Worm (Caenorhabditis elegans) whole organism, L3 larva: ENCODE data around the gene Y56A3A.28.

ENCODE experiments used
- R02D3.7 ChIP-seq: fragments of 150-350 bp; optimal IDR thresholded peaks from 2 replicates; lab custom pipeline; 2014; ENCODE audit warnings: missing biosample characterization, missing genetic modification characterization
- ZK546.5 ChIP-seq: sonication (generic microtip); optimal IDR thresholded peaks from 2 replicates; lab custom pipeline; 2017; ENCODE audit warnings: missing biosample characterization, missing genetic modification characterization
- aly-2 ChIP-seq: fragments of 150-350 bp; optimal IDR thresholded peaks from 2 replicates; lab custom pipeline; 2014; ENCODE audit warnings: missing biosample characterization, missing genetic modification characterization
- ama-1 ChIP-seq: fragments of 150-350 bp; optimal IDR thresholded peaks from 2 replicates; lab custom pipeline; 2018
- ceh-16 ChIP-seq: sonication (generic microtip); optimal IDR thresholded peaks from 2 replicates; lab custom pipeline; 2017; ENCODE audit warnings: missing biosample characterization, missing genetic modification characterization
- ceh-28 ChIP-seq: fragments of 150-350 bp; optimal IDR thresholded peaks from 2 replicates; lab custom pipeline; 2014; ENCODE audit warnings: missing biosample characterization, missing genetic modification reagents, missing genetic modification characterization
- daf-12 ChIP-seq: fragments of 150-350 bp; optimal IDR thresholded peaks from 2 replicates; lab custom pipeline; 2014; ENCODE audit warnings: missing biosample characterization, missing genetic modification reagents, missing genetic modification characterization
- egl-27 ChIP-seq: sonication (generic microtip); optimal IDR thresholded peaks from 4 replicates; lab custom pipeline; 2017; ENCODE audit warnings: missing biosample characterization, missing genetic modification reagents, missing genetic modification characterization
- egl-5 ChIP-seq: fragments of 150-350 bp; optimal IDR thresholded peaks from 2 replicates; lab custom pipeline; 2017; ENCODE audit warnings: missing biosample characterization, missing genetic modification reagents, missing genetic modification characterization, inconsistent platforms
- elt-3 ChIP-seq, 3 experiments: fragments of 150-350 bp in 1 of 3; sonication (generic microtip) in 2 of 3; optimal IDR thresholded peaks; 2 replicates in 2 of 3; 4 replicates in 1 of 3; lab custom pipeline; 2014 to 2017; ENCODE audit warnings: missing biosample characterization in 3 of 3, missing genetic modification characterization in 3 of 3
- fkh-10 ChIP-seq: sonication (generic microtip); optimal IDR thresholded peaks from 2 replicates; lab custom pipeline; 2017; ENCODE audit warnings: missing biosample characterization, missing genetic modification reagents, missing genetic modification characterization
- fkh-2 ChIP-seq: fragments of 150-350 bp; optimal IDR thresholded peaks from 2 replicates; lab custom pipeline; 2014; ENCODE audit warnings: missing biosample characterization, missing genetic modification reagents, missing genetic modification characterization
- lin-15B ChIP-seq: fragments of 150-350 bp; optimal IDR thresholded peaks from 2 replicates; lab custom pipeline; 2014; ENCODE audit warnings: missing biosample characterization, missing genetic modification characterization
- lin-39 ChIP-seq: fragments of 150-350 bp; optimal IDR thresholded peaks from 2 replicates; lab custom pipeline; 2018; ENCODE audit warnings: missing biosample characterization, missing genetic modification reagents, missing genetic modification characterization
- lsy-12 ChIP-seq: sonication (generic microtip); optimal IDR thresholded peaks from 2 replicates; lab custom pipeline; 2016; ENCODE audit warnings: mild to moderate bottlenecking, missing genetic modification characterization, missing compliant biosample characterization
- mdl-1 ChIP-seq: fragments of 150-350 bp; optimal IDR thresholded peaks from 2 replicates; lab custom pipeline; 2014; ENCODE audit warnings: missing biosample characterization, missing genetic modification characterization
- nfya-1 ChIP-seq: sonication (generic microtip); optimal IDR thresholded peaks from 2 replicates; lab custom pipeline; 2017; ENCODE audit warnings: missing genetic modification characterization, mild to moderate bottlenecking, missing compliant biosample characterization, antibody characterized with exemption, moderate library complexity; ENCODE audit not compliant: insufficient read depth
- nhr-11 ChIP-seq: fragments of 150-350 bp; optimal IDR thresholded peaks from 2 replicates; lab custom pipeline; 2014; ENCODE audit warnings: missing biosample characterization, missing genetic modification characterization
- nhr-12 ChIP-seq: fragments of 150-350 bp; optimal IDR thresholded peaks from 2 replicates; lab custom pipeline; 2014; ENCODE audit warnings: missing biosample characterization, missing genetic modification characterization
- nhr-23 ChIP-seq: fragments of 150-350 bp; optimal IDR thresholded peaks from 2 replicates; lab custom pipeline; 2014; ENCODE audit warnings: missing biosample characterization, missing genetic modification reagents, missing genetic modification characterization
- nhr-25 ChIP-seq: sonication (generic microtip); optimal IDR thresholded peaks from 2 replicates; lab custom pipeline; 2017; ENCODE audit warnings: missing biosample characterization, missing genetic modification characterization
- nhr-28 ChIP-seq: fragments of 150-350 bp; optimal IDR thresholded peaks from 2 replicates; lab custom pipeline; 2014; ENCODE audit warnings: missing biosample characterization, missing genetic modification characterization
- nhr-67 ChIP-seq: fragments of 150-350 bp; optimal IDR thresholded peaks from 2 replicates; lab custom pipeline; 2014; ENCODE audit warnings: missing biosample characterization, missing genetic modification characterization
- nhr-76 ChIP-seq: fragments of 150-350 bp; sonication (generic microtip); optimal IDR thresholded peaks from 5 replicates; lab custom pipeline; 2014; ENCODE audit warnings: missing biosample characterization, missing genetic modification characterization
- pha-4 ChIP-seq: fragments of 150-350 bp; optimal IDR thresholded peaks from 2 replicates; lab custom pipeline; 2014; ENCODE audit warnings: missing biosample characterization, missing genetic modification reagents, missing genetic modification characterization
- snpc-4 ChIP-seq: fragments of 150-350 bp; optimal IDR thresholded peaks from 2 replicates; lab custom pipeline; 2014; ENCODE audit warnings: missing biosample characterization, missing genetic modification characterization
- tbx-2 ChIP-seq: sonication (generic microtip); optimal IDR thresholded peaks from 2 replicates; lab custom pipeline; 2016; ENCODE audit warnings: mild to moderate bottlenecking, missing genetic modification characterization, missing compliant biosample characterization
- unc-39 ChIP-seq: sonication (generic microtip); optimal IDR thresholded peaks from 4 replicates; lab custom pipeline; 2017; ENCODE audit warnings: missing biosample characterization, missing genetic modification characterization
- unc-62 ChIP-seq: fragments of 150-350 bp; sonication (generic microtip); optimal IDR thresholded peaks from 4 replicates; lab custom pipeline; 2014; ENCODE audit warnings: missing biosample characterization, missing genetic modification reagents, missing genetic modification characterization
- ztf-11 ChIP-seq: fragments of 150-350 bp; optimal IDR thresholded peaks from 2 replicates; lab custom pipeline; 2014; ENCODE audit warnings: missing biosample characterization, missing genetic modification characterization
- ztf-4 ChIP-seq: fragments of 150-350 bp; optimal IDR thresholded peaks from 2 replicates; lab custom pipeline; 2014; ENCODE audit warnings: missing biosample characterization, missing genetic modification characterization

Gene Y56A3A.28

DNA sequence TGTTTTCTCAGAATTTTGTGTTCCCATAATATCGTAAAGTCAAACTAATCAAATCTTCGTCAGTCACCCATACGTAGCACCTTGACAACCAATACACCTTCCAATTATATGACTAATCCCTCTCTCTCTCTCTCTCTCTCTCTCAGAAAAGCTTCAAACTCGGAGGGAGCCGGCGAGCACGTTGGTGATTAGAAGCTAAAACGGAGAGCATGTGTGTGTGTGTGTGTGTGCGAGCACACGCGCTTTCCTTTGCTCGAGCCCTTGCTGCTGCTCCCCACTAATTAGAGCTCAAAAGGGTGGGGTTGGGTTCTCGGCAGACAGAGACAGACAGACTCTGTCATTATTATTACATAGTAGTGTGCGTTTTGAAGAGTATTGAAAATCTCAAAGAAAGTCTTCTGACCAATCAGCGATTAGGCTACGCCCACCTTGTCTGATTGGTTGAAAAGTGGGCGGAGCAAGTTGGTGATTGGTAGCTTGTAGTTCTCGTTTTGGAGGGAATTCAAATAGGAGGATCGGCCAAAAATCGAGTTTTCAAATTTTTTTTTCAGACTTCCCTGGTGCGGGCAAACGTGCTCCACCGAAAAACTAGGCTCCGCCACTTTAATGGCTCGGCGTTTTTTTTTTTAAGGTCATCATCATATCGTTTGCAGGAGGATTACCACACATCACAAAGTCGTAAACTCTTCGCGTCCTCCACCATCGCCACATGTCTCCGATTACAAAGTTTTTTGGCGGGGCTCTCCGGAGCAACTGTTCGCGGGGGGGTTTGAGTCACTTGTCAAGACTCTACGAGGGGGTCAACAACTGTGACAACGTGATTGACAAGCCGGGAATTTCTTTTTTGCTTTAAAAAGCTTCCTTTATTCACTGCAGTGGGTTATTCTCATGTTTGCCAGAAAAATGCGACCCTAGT lies 35.9 kb downstream of the Y56A3A.28 start:
- TF ChIP-seq nfya-1 (tag; lab: Kevin White, UChicago), result peak; percentile 99
- TF ChIP-seq egl-5 (tag; lab: Kevin White, UChicago), result no peak
- TF ChIP-seq lin-15B (tag; lab: Kevin White, UChicago), result peak; percentile 47

DNA sequence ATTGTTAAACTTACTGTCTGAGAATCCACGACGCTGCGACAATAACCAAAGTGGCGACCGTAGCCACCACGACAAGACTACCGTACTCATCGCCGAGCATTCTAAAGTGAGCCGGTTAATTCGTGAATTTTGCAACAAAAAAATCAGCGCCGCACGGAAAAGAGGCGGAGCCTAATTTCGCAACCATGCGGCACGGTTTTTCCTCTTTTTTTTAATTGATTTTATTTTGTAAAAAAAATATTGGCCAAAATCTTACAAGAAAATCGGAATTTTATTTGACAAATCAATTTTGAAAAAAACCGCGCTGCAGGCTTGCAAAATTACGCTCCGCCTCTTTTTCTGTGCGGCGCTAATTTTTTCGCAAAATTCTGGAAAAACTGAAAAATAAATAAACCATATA lies 37.6 kb downstream of the Y56A3A.28 start, which contains the start of gene dolk-1:
TSS of gene dolk-1 (minus strand) at position 101 of the 400 bp plus-strand sequence.
- TF ChIP-seq egl-5 (tag; lab: Kevin White, UChicago) (no peak), fkh-10 (no peak), pha-4 (tag; lab: Kevin White, UChicago) (no peak), nhr-67 (no peak), unc-62 (GFP tag; lab: Kevin White, UChicago) (no peak), nhr-25 (no peak), tbx-2 (no peak), unc-39 (tag; lab: Kevin White, UChicago) (no peak), daf-12 (tag; lab: Kevin White, UChicago) (no peak), egl-27 (tag; lab: Kevin White, UChicago) (no peak), nfya-1 (tag; lab: Kevin White, UChicago) (no peak), elt-3 (tag; optimal IDR thresholded peaks at IDR 0.05; lab: Kevin White, UChicago) (no peak), fkh-2 (tag; lab: Kevin White, UChicago) (no peak), R02D3.7 (tag; lab: Kevin White, UChicago) (no peak), ztf-4 (no peak), mdl-1 (tag; lab: Kevin White, UChicago) (no peak)

DNA sequence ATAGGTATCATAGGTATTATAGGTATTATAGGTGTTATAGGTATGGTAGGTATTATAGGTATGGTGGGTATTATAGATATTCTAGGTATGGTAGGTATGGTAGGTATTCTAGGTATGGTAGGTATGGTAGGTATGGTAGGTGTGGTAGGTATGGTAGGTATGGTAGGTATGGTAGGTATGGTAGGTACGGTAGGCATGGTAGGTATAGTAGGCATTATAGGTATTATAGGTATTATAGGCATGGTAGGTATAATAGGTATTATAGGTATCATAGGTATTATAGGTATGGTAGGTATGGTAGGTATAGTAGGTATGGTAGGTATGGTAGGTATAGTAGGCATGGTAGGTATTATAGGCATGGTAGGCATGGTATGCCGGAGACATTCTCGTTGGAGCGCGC lies 39.2 kb downstream of the Y56A3A.28 start:
- TF ChIP-seq ZK546.5 (tag; lab: Kevin White, UChicago) (no peak), egl-27 (tag; lab: Kevin White, UChicago) (no peak), elt-3 (tag; optimal IDR thresholded peaks at IDR 0.05; lab: Kevin White, UChicago) (no peak), unc-39 (tag; lab: Kevin White, UChicago) (no peak), nhr-28 (tag; lab: Kevin White, UChicago) (no peak), fkh-2 (tag; lab: Kevin White, UChicago) (no peak), pha-4 (tag; lab: Kevin White, UChicago) (no peak), mdl-1 (tag; lab: Kevin White, UChicago) (no peak), aly-2 (tag; lab: Kevin White, UChicago) (no peak), nhr-12 (tag; lab: Kevin White, UChicago) (no peak), nhr-76 (tag; lab: Kevin White, UChicago) (no peak), R02D3.7 (tag; lab: Kevin White, UChicago) (no peak), ztf-4 (no peak), nhr-11 (no peak), ceh-16 (no peak), nhr-23 (tag; lab: Kevin White, UChicago) (no peak), lin-39 (tag; lab: Kevin White, UChicago) (no peak)

DNA sequence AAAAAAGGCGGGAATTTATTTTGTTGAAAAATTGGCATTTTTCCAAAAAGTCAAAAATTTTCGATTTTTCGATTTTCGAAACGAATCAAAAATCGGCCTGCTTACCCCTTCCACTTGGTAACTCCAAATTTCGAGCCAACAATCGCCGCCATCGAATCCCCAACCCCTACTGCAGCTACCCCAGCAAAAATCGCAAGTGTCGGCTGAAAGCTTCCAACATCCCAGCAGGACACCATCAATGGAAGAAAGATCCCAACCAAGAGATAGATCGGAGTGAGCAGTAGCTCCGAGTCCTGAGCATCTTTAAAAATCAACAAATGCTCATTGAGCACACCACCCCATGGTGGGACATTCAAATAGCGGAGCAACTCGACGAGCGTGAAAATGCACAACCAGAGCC lies 40.3 kb downstream of the Y56A3A.28 start:
- TF ChIP-seq nhr-67 (no peak), fkh-10 (no peak), elt-3 (tag; optimal IDR thresholded peaks at IDR 0.05; lab: Kevin White, UChicago) (no peak), lsy-12 (tag; lab: Kevin White, UChicago) (no peak), ztf-4 (no peak), ztf-11 (no peak), ama-1 (lab: Kevin White, UChicago) (no peak), nhr-23 (tag; lab: Kevin White, UChicago) (no peak), nhr-12 (tag; lab: Kevin White, UChicago) (no peak), ZK546.5 (tag; lab: Kevin White, UChicago) (no peak), snpc-4 (no peak), lin-15B (tag; lab: Kevin White, UChicago) (no peak), lin-39 (tag; lab: Kevin White, UChicago) (no peak), R02D3.7 (tag; lab: Kevin White, UChicago) (no peak), aly-2 (tag; lab: Kevin White, UChicago) (no peak)

DNA sequence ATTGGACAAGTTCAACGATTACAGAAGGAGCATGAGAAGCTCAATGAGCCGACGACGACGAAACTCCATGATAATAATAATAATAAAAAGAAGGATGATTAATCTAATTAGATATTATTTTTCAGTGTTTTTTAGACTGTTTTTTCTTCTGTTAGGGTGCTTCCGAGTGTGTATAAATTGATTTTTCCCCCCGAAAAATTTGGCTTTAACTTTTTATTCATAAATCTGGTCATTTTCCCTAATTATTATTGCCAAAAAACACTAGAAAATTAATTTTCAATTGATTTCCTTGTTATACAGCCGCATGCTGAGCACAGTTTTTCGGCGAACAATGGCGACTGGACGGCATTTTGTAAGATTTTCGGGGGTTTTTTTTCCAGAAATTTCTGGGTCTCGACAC lies 47.6 kb downstream of the Y56A3A.28 start, which contains the start of gene nft-1:
TSS of gene nft-1 (plus strand) at position 301 of the 400 bp plus-strand sequence.
- no peak for TF ChIP-seq egl-27 (tag; lab: Kevin White, UChicago)
- no peak for TF ChIP-seq ceh-28 (tag; lab: Kevin White, UChicago)
- TF ChIP-seq fkh-10, result no peak
- TF ChIP-seq, all 47 proteins: peak for 0
